Worm (Caenorhabditis elegans) whole organism, late embryonic: Measurements from ENCODE around the gene E04F6.8.

Experiments used
- C08G9.2 ChIP-seq: sonication (generic microtip); optimal IDR thresholded peaks from 2 replicates; lab custom pipeline; 2016; ENCODE audit warnings: mild to moderate bottlenecking, missing genetic modification characterization, moderate library complexity, missing compliant biosample characterization
- dmd-4 ChIP-seq: sonication (generic microtip); optimal IDR thresholded peaks from 2 replicates; lab custom pipeline; 2016; ENCODE audit warnings: borderline replicate concordance, missing genetic modification characterization, missing compliant biosample characterization
- nhr-11 ChIP-seq: fragments of 150-350 bp; optimal IDR thresholded peaks from 2 replicates; lab custom pipeline; 2014; ENCODE audit warnings: missing biosample characterization, missing genetic modification characterization
- pha-4 ChIP-seq: fragments of 150-350 bp; optimal IDR thresholded peaks from 2 replicates; lab custom pipeline; 2018; ENCODE audit warnings: missing biosample characterization, missing genetic modification reagents, missing genetic modification characterization
- tbx-2 ChIP-seq: sonication (generic microtip); optimal IDR thresholded peaks from 2 replicates; lab custom pipeline; 2016; ENCODE audit warnings: missing genetic modification characterization, missing compliant biosample characterization
- unc-86 ChIP-seq: sonication (generic microtip); optimal IDR thresholded peaks from 2 replicates; lab custom pipeline; 2016; ENCODE audit warnings: missing genetic modification characterization, missing compliant biosample characterization

- TF ChIP-seq pha-4 (tag; lab: Kevin White, UChicago) (no peak), dmd-4 (tag; lab: Kevin White, UChicago) (no peak), C08G9.2 (tag; lab: Kevin White, UChicago) (no peak), unc-86 (tag; lab: Kevin White, UChicago) (no peak), nhr-11 (no peak), tbx-2 (tag; lab: Kevin White, UChicago) (no peak)
These were observed 41.9 kb upstream of the E04F6.8 start, which contains the start of gene lsm-4 for ce11 chrII:7253073-7253472.
